Fruit fly (Drosophila melanogaster) whole organism, embryonic: ENCODE measurements around the gene MED27.
A peak's percentile ranks its signal among the peaks of the same experiment; 100 is the strongest.

Experiments
- Bgb ChIP-seq: fragments of 200-800 bp; sonication (Bioruptor generic); IDR thresholded peaks from 2 replicates; pipeline ENCODE4 v1.3.6; 2022; ENCODE audit warnings: missing biosample characterization, missing genetic modification characterization; ENCODE audit not compliant: partially characterized antibody
- CG10431 ChIP-seq: fragments of 200-800 bp; sonication (Bioruptor generic); optimal IDR thresholded peaks from 3 replicates; lab custom pipeline; 2018; ENCODE audit warnings: missing biosample characterization, mild to moderate bottlenecking, missing genetic modification characterization
- CG10654 ChIP-seq: fragments of 200-800 bp; sonication (Bioruptor generic); optimal IDR thresholded peaks from 2 replicates; lab custom pipeline; 2016; ENCODE audit warnings: missing biosample characterization, missing genetic modification characterization
- CG11247 ChIP-seq: fragments of 200-800 bp; sonication (Bioruptor generic); IDR thresholded peaks from 2 replicates; pipeline ENCODE4 v1.3.6; 2022; ENCODE audit warnings: missing biosample characterization, missing genetic modification characterization
- CG12659 ChIP-seq: fragments of 200-800 bp; sonication (Bioruptor generic); optimal IDR thresholded peaks from 3 replicates; lab custom pipeline; 2017; ENCODE audit warnings: mild to moderate bottlenecking, missing biosample characterization, missing genetic modification reagents, missing genetic modification characterization
- CG12744 ChIP-seq: fragments of 200-800 bp; sonication (Bioruptor generic); optimal IDR thresholded peaks from 2 replicates; lab custom pipeline; 2016; ENCODE audit warnings: missing biosample characterization, missing genetic modification characterization
- CG13287 ChIP-seq: fragments of 200-800 bp; sonication (Bioruptor generic); IDR thresholded peaks from 2 replicates; pipeline ENCODE4 v1.3.6; 2022; ENCODE audit warnings: missing biosample characterization, missing genetic modification characterization; ENCODE audit not compliant: partially characterized antibody
- CG14441 ChIP-seq: fragments of 200-800 bp; sonication (Bioruptor generic); IDR thresholded peaks from 2 replicates; pipeline ENCODE4 v1.3.6; 2022; ENCODE audit warnings: missing biosample characterization, missing genetic modification characterization
- CG14710 ChIP-seq: fragments of 200-800 bp; sonication (Bioruptor generic); optimal IDR thresholded peaks from 3 replicates; lab custom pipeline; 2019; ENCODE audit warnings: missing biosample characterization, mild to moderate bottlenecking, missing genetic modification characterization, moderate library complexity
- CG1647 ChIP-seq: fragments of 200-800 bp; sonication (Bioruptor generic); optimal IDR thresholded peaks from 3 replicates; lab custom pipeline; 2016; ENCODE audit warnings: missing biosample characterization, missing genetic modification characterization
- CG2889 ChIP-seq: fragments of 200-800 bp; sonication (Bioruptor generic); IDR thresholded peaks from 3 replicates; pipeline ENCODE4 v1.3.6; 2022; ENCODE audit warnings: missing biosample characterization, missing genetic modification characterization
- CG32532 ChIP-seq: fragments of 200-800 bp; sonication (Bioruptor generic); IDR thresholded peaks from 2 replicates; pipeline ENCODE4 v1.3.6; 2022; ENCODE audit warnings: missing biosample characterization, missing genetic modification characterization
- CG33213 ChIP-seq: fragments of 200-800 bp; sonication (Bioruptor generic); optimal IDR thresholded peaks from 3 replicates; lab custom pipeline; 2016; ENCODE audit warnings: missing biosample characterization, missing genetic modification characterization
- CG33557 ChIP-seq: fragments of 200-800 bp; sonication (Bioruptor generic); optimal IDR thresholded peaks from 2 replicates; lab custom pipeline; 2019; ENCODE audit warnings: missing biosample characterization, mild to moderate bottlenecking, missing genetic modification characterization, moderate library complexity
- CG4820 ChIP-seq: fragments of 200-800 bp; sonication (Bioruptor generic); optimal IDR thresholded peaks from 3 replicates; lab custom pipeline; 2016; ENCODE audit warnings: missing biosample characterization, missing genetic modification characterization
- CG6654 ChIP-seq: fragments of 200-800 bp; sonication (Bioruptor generic); optimal IDR thresholded peaks from 2 replicates; lab custom pipeline; 2017; ENCODE audit warnings: missing biosample characterization, mild to moderate bottlenecking, missing genetic modification characterization
- CG7987 ChIP-seq: fragments of 200-800 bp; sonication (Bioruptor generic); optimal IDR thresholded peaks from 2 replicates; lab custom pipeline; 2018; ENCODE audit warnings: missing biosample characterization, mild to moderate bottlenecking, missing genetic modification characterization, moderate library complexity
- CG8765 ChIP-seq: fragments of 200-800 bp; sonication (Bioruptor generic); IDR thresholded peaks from 2 replicates; pipeline ENCODE4 v1.3.6; 2022; ENCODE audit warnings: missing biosample characterization, missing genetic modification characterization
- CG9797 ChIP-seq: fragments of 200-800 bp; sonication (Bioruptor generic); optimal IDR thresholded peaks from 3 replicates; lab custom pipeline; 2018; ENCODE audit warnings: missing biosample characterization, mild to moderate bottlenecking, missing genetic modification characterization
- CG9932 ChIP-seq: fragments of 200-800 bp; sonication (Bioruptor generic); IDR thresholded peaks from 2 replicates; pipeline ENCODE4 v1.3.6; 2022; ENCODE audit warnings: missing biosample characterization, missing genetic modification characterization
- CTCF ChIP-seq: fragments of 200-800 bp; sonication (Bioruptor generic); optimal IDR thresholded peaks from 2 replicates; lab custom pipeline; 2017; ENCODE audit warnings: missing biosample characterization, mild to moderate bottlenecking, missing genetic modification characterization, moderate library complexity
- Drgx ChIP-seq: fragments of 200-800 bp; sonication (Bioruptor generic); IDR thresholded peaks from 2 replicates; pipeline ENCODE4 v1.3.6; 2022; ENCODE audit warnings: missing biosample characterization, missing genetic modification characterization
- Eip74EF ChIP-seq, 2 experiments: fragments of 200-800 bp in 1 of 2; fragments of >200 bp in 1 of 2; sonication (Bioruptor generic) in 1 of 2; optimal IDR thresholded peaks; 2 replicates each; lab custom pipeline; 2017 to 2019; ENCODE audit warnings: missing biosample characterization in 2 of 2, missing genetic modification characterization in 2 of 2, mild to moderate bottlenecking in 1 of 2, moderate library complexity in 1 of 2
- Fer1 ChIP-seq: fragments of 200-800 bp; sonication (Bioruptor generic); optimal IDR thresholded peaks from 2 replicates; lab custom pipeline; 2017; ENCODE audit warnings: missing biosample characterization, mild to moderate bottlenecking, missing genetic modification characterization
- Hr51 ChIP-seq, 2 experiments: fragments of 200-800 bp; sonication (Bioruptor generic); optimal IDR thresholded peaks; 2 replicates in 1 of 2; 3 replicates in 1 of 2; lab custom pipeline; 2016 to 2018; ENCODE audit warnings: missing biosample characterization in 2 of 2, missing genetic modification characterization in 2 of 2, mild to moderate bottlenecking in 1 of 2, moderate library complexity in 1 of 2
- Hsf ChIP-seq: fragments of 200-800 bp; sonication (Bioruptor generic); optimal IDR thresholded peaks from 3 replicates; lab custom pipeline; 2016; ENCODE audit warnings: missing biosample characterization, missing genetic modification characterization
- MBD-R2 ChIP-seq: fragments of 200-800 bp; sonication (Bioruptor generic); IDR thresholded peaks from 2 replicates; pipeline ENCODE4 v1.3.6; 2022; ENCODE audit warnings: missing biosample characterization, missing genetic modification characterization
- Mad ChIP-seq: fragments of 200-800 bp; sonication (Bioruptor generic); optimal IDR thresholded peaks from 2 replicates; lab custom pipeline; 2016; ENCODE audit warnings: missing biosample characterization, missing genetic modification characterization
- Max ChIP-seq: fragments of 200-800 bp; sonication (Bioruptor generic); optimal IDR thresholded peaks from 2 replicates; lab custom pipeline; 2016; ENCODE audit warnings: missing biosample characterization, mild to moderate bottlenecking, missing genetic modification characterization
- Meics ChIP-seq: fragments of 200-800 bp; sonication (Bioruptor generic); optimal IDR thresholded peaks from 2 replicates; lab custom pipeline; 2017; ENCODE audit warnings: missing biosample characterization, mild to moderate bottlenecking, missing genetic modification characterization
- PHDP ChIP-seq: fragments of 200-800 bp; sonication (Bioruptor generic); optimal IDR thresholded peaks from 3 replicates; lab custom pipeline; 2018; ENCODE audit warnings: missing biosample characterization, mild to moderate bottlenecking, missing genetic modification characterization, moderate library complexity
- ac ChIP-seq: fragments of 200-800 bp; sonication (Bioruptor generic); optimal IDR thresholded peaks from 3 replicates; lab custom pipeline; 2017; ENCODE audit warnings: missing biosample characterization, mild to moderate bottlenecking, missing genetic modification characterization
- bcd ChIP-seq: fragments of 200-800 bp; sonication (Bioruptor generic); optimal IDR thresholded peaks from 2 replicates; lab custom pipeline; 2017; ENCODE audit warnings: missing biosample characterization, mild to moderate bottlenecking, missing genetic modification characterization
- bowl ChIP-seq: fragments of 200-800 bp; sonication (Bioruptor generic); IDR thresholded peaks from 2 replicates; pipeline ENCODE4 v1.3.6; 2022; ENCODE audit warnings: missing biosample characterization, missing genetic modification characterization
- chif ChIP-seq, 2 experiments: fragments of 200-800 bp; sonication (Bioruptor generic); optimal IDR thresholded peaks; 3 replicates each; lab custom pipeline; 2016; ENCODE audit warnings: missing biosample characterization in 2 of 2, missing genetic modification characterization in 2 of 2
- ci ChIP-seq: fragments of 200-800 bp; sonication (Bioruptor generic); IDR thresholded peaks from 3 replicates; pipeline ENCODE4 v1.3.6; 2022; ENCODE audit warnings: missing biosample characterization, missing genetic modification characterization
- crol ChIP-seq: fragments of 200-800 bp; sonication (Bioruptor generic); IDR thresholded peaks from 2 replicates; pipeline ENCODE4 v1.3.6; 2022; ENCODE audit warnings: missing biosample characterization, missing genetic modification characterization
- en ChIP-seq: fragments of 200-800 bp; sonication (Bioruptor generic); optimal IDR thresholded peaks from 2 replicates; lab custom pipeline; 2016; ENCODE audit warnings: missing biosample characterization, missing genetic modification characterization
- esg ChIP-seq: fragments of 200-800 bp; sonication (Bioruptor generic); conservative IDR thresholded peaks from 2 replicates; pipeline ENCODE4 v1.3.6; 2022; ENCODE audit warnings: missing biosample characterization, missing genetic modification characterization
- gcm ChIP-seq: fragments of 200-800 bp; sonication (Bioruptor generic); optimal IDR thresholded peaks from 2 replicates; lab custom pipeline; 2019; ENCODE audit warnings: missing biosample characterization, mild to moderate bottlenecking, missing genetic modification characterization, moderate library complexity
- insv ChIP-seq, 2 experiments: fragments of 200-800 bp; sonication (Bioruptor generic); optimal IDR thresholded peaks; 3 replicates each; lab custom pipeline; 2016 to 2018; ENCODE audit warnings: missing biosample characterization in 2 of 2, missing genetic modification characterization in 2 of 2
- jing ChIP-seq: fragments of 200-800 bp; sonication (Bioruptor generic); optimal IDR thresholded peaks from 2 replicates; lab custom pipeline; 2018; ENCODE audit warnings: missing biosample characterization, mild to moderate bottlenecking, missing genetic modification characterization
- kah ChIP-seq: fragments of 200-800 bp; sonication (Bioruptor generic); optimal IDR thresholded peaks from 2 replicates; lab custom pipeline; 2018; ENCODE audit warnings: missing biosample characterization, mild to moderate bottlenecking, missing genetic modification characterization
- kni ChIP-seq: fragments of 200-800 bp; sonication (Bioruptor generic); optimal IDR thresholded peaks from 3 replicates; lab custom pipeline; 2017; ENCODE audit warnings: mild to moderate bottlenecking, missing biosample characterization, missing genetic modification reagents, missing genetic modification characterization
- pho ChIP-seq: fragments of 200-800 bp; sonication (Bioruptor generic); optimal IDR thresholded peaks from 2 replicates; lab custom pipeline; 2016; ENCODE audit warnings: missing biosample characterization, missing genetic modification characterization
- sna ChIP-seq: fragments of 200-800 bp; sonication (Bioruptor generic); IDR thresholded peaks from 2 replicates; pipeline ENCODE4 v1.3.6; 2022; ENCODE audit warnings: missing biosample characterization, missing genetic modification characterization; ENCODE audit not compliant: partially characterized antibody
- tna ChIP-seq: fragments of 200-800 bp; sonication (Bioruptor generic); IDR thresholded peaks from 2 replicates; pipeline ENCODE4 v1.3.6; 2022; ENCODE audit warnings: missing biosample characterization, missing genetic modification characterization; ENCODE audit not compliant: partially characterized antibody
- wdn ChIP-seq: fragments of 200-800 bp; sonication (Bioruptor generic); IDR thresholded peaks from 2 replicates; pipeline ENCODE4 v1.3.6; 2022; ENCODE audit warnings: missing biosample characterization, missing genetic modification characterization
- yki ChIP-seq: fragments of >200 bp; optimal IDR thresholded peaks from 3 replicates; lab custom pipeline; 2018
- zfh1 ChIP-seq: fragments of 200-800 bp; sonication (Bioruptor generic); IDR thresholded peaks from 3 replicates; pipeline ENCODE4 v1.3.6; 2022; ENCODE audit warnings: missing biosample characterization, missing genetic modification characterization

Gene MED27

DNA sequence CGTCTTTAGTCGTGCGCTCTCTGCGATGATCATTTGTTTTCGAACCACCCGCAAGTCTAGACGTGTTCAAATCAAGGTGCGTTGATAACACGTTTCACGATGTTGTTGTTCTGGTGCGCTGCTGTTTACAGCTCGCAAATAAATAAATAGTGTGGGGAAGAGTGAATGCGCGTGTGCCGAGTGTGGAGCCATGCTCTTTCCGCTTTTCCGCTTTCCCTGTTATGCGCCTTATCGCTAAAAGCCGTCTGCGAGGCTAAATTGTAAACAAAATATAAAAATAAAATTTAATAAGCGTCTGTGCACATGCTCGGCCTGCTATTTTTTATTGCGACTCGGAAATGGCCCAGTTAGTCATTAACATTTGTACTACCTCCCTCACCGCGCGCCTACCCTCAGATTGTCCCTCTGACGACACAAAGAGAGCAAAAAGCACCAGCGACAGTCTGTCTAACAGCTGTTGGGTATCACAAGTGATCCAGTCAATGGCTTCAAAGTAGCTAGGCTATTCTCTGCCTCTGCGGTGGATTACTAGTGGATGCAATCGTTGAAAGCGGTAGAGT, 17.8 kb downstream of the MED27 start (continued):
- peak; percentile 22; the same call in 1 of the 2 replicates for TF ChIP-seq MBD-R2 (GFP tag; lab: Robert Waterston, UW)
- peak; percentile 72 for TF ChIP-seq CG14710
- TF ChIP-seq CG14441 (GFP tag; lab: Robert Waterston, UW) = 0 out of 2 replicates have a peak, but pooled peaks have one; percentile 38
- TF ChIP-seq en = peak; percentile 47
- peak; percentile 41 for TF ChIP-seq CG10654 (GFP tag; lab: Kevin White, UChicago)
- TF ChIP-seq CG8765 (GFP tag; lab: Robert Waterston, UW) = no peak
- TF ChIP-seq tna (GFP tag; lab: Robert Waterston, UW) = no peak
- TF ChIP-seq jing = no peak
- peak; percentile 97 for TF ChIP-seq CG7987 (GFP tag; lab: Kevin White, UChicago)
- peak; percentile 26; the same call in 1 of the 2 replicates for TF ChIP-seq CG13287 (GFP tag; lab: Robert Waterston, UW)
- TF ChIP-seq CG12744 (GFP tag; lab: Kevin White, UChicago) = no peak
- TF ChIP-seq ac (GFP tag; lab: Kevin White, UChicago) = peak; percentile 84
- TF ChIP-seq CG33213 (GFP tag; lab: Kevin White, UChicago) = peak; percentile 68
- TF ChIP-seq chif (GFP tag; optimal IDR thresholded peaks at IDR 0.05; lab: Kevin White, UChicago) = peak; percentile 28 to 53
- no peak for TF ChIP-seq CG11247 (GFP tag; lab: Robert Waterston, UW)
- no peak for TF ChIP-seq yki (lab: Kevin White, UChicago)
- TF ChIP-seq zfh1 (GFP tag; lab: Robert Waterston, UW) = no peak
- peak; percentile 2 to 70 for TF ChIP-seq insv (GFP tag; optimal IDR thresholded peaks at IDR 0.05; lab: Kevin White, UChicago)
- TF ChIP-seq bowl (GFP tag; lab: Robert Waterston, UW) = peak; percentile 36; the same call in 1 of the 2 replicates
- TF ChIP-seq CTCF = peak; percentile 47
- no peak for TF ChIP-seq esg
- TF ChIP-seq CG1647 (GFP tag; lab: Kevin White, UChicago) = no peak
- peak; percentile 89 for TF ChIP-seq CG10431
- no peak for TF ChIP-seq CG2889 (GFP tag; lab: Robert Waterston, UW)
- TF ChIP-seq CG33557 (GFP tag; lab: Kevin White, UChicago) = peak; percentile 89
- TF ChIP-seq Eip74EF (GFP tag; optimal IDR thresholded peaks at IDR 0.05; lab: Kevin White, UChicago) = peak in 1 of 2 experiments; percentile 91
- peak; percentile 84 for TF ChIP-seq CG12659
- TF ChIP-seq kni (GFP tag; lab: Kevin White, UChicago) = peak; percentile 97
- TF ChIP-seq CG32532 (GFP tag; lab: Robert Waterston, UW) = peak; percentile 35; the same call in 1 of the 2 replicates
- peak in 1 of 2 experiments; percentile 56 for TF ChIP-seq Hr51 (GFP tag; optimal IDR thresholded peaks at IDR 0.05; lab: Kevin White, UChicago)
- TF ChIP-seq Max (GFP tag; lab: Kevin White, UChicago) = peak; percentile 78
- TF ChIP-seq kah (GFP tag; lab: Kevin White, UChicago) = peak; percentile 86
- TF ChIP-seq Meics (GFP tag; lab: Kevin White, UChicago) = peak; percentile 83
- TF ChIP-seq gcm (GFP tag; lab: Kevin White, UChicago) = peak; percentile 91
- 0 out of 2 replicates have a peak, but pooled peaks have one; percentile 28 for TF ChIP-seq sna (GFP tag; lab: Robert Waterston, UW)
- TF ChIP-seq CG9797 = peak; percentile 30
- TF ChIP-seq Hsf = peak; percentile 47
- peak; percentile 86 for TF ChIP-seq crol (GFP tag; lab: Robert Waterston, UW)
- peak; percentile 22 for TF ChIP-seq CG4820
- TF ChIP-seq CG6654 (GFP tag; lab: Kevin White, UChicago) = peak; percentile 25
- TF ChIP-seq Mad (GFP tag; lab: Kevin White, UChicago) = peak; percentile 77
- TF ChIP-seq ci = peak; percentile 90
- TF ChIP-seq Bgb = peak; percentile 31; the same call in 1 of the 2 replicates
- TF ChIP-seq pho (GFP tag; lab: Kevin White, UChicago) = peak; percentile 18
- 0 out of 2 replicates have a peak, but pooled peaks have one; percentile 12 for TF ChIP-seq CG9932 (GFP tag; lab: Robert Waterston, UW)
- TF ChIP-seq Drgx (GFP tag; lab: Robert Waterston, UW) = peak; percentile 38; the same call in 1 of the 2 replicates
- TF ChIP-seq Fer1 = peak; percentile 93
- TF ChIP-seq wdn (GFP tag; lab: Robert Waterston, UW) = 0 out of 2 replicates have a peak, but pooled peaks have one; percentile 24
- peak; percentile 57 for TF ChIP-seq bcd (GFP tag; lab: Kevin White, UChicago)
- peak; percentile 83 for TF ChIP-seq PHDP (tag; lab: Kevin White, UChicago)
